Fruit fly (Drosophila melanogaster) whole organism, adult: Measurements from ENCODE around the gene CG8281.
A peak's percentile ranks its signal among the peaks of the same experiment; 100 is the strongest.

ENCODE experiments used
- CG11617 ChIP-seq: fragments of 200-800 bp; sonication (Bioruptor generic); optimal IDR thresholded peaks from 2 replicates; lab custom pipeline; 2017; ENCODE audit warnings: mild to moderate bottlenecking, missing biosample characterization, missing genetic modification reagents, missing genetic modification characterization
- CG12768 ChIP-seq: fragments of 200-800 bp; sonication (Bioruptor generic); optimal IDR thresholded peaks from 2 replicates; lab custom pipeline; 2017; ENCODE audit warnings: missing biosample characterization, missing genetic modification characterization, mild to moderate bottlenecking, moderate library complexity, missing genetic modification reagents
- CG1620 ChIP-seq: fragments of 200-800 bp; sonication (Bioruptor generic); optimal IDR thresholded peaks from 2 replicates; lab custom pipeline; 2016; ENCODE audit warnings: missing biosample characterization, missing genetic modification characterization
- CG33017 ChIP-seq: fragments of 200-800 bp; sonication (Bioruptor generic); optimal IDR thresholded peaks from 2 replicates; lab custom pipeline; 2018; ENCODE audit warnings: missing biosample characterization, mild to moderate bottlenecking, missing genetic modification characterization, moderate library complexity
- CG5204 ChIP-seq: fragments of 200-800 bp; sonication (Bioruptor generic); optimal IDR thresholded peaks from 2 replicates; lab custom pipeline; 2016; ENCODE audit warnings: missing biosample characterization, missing genetic modification characterization
- CG7045 ChIP-seq: fragments of 200-800 bp; sonication (Bioruptor generic); optimal IDR thresholded peaks from 2 replicates; lab custom pipeline; 2017; ENCODE audit warnings: missing biosample characterization, mild to moderate bottlenecking, missing genetic modification characterization
- CG7101 ChIP-seq: fragments of 200-800 bp; sonication (Bioruptor generic); optimal IDR thresholded peaks from 2 replicates; lab custom pipeline; 2018; ENCODE audit warnings: missing biosample characterization, mild to moderate bottlenecking, missing genetic modification characterization, moderate library complexity
- Crg-1 ChIP-seq: fragments of 200-800 bp; sonication (Bioruptor generic); optimal IDR thresholded peaks from 2 replicates; lab custom pipeline; 2016; ENCODE audit warnings: missing biosample characterization, missing genetic modification characterization
- Mnt ChIP-seq: fragments of 200-800 bp; sonication (Bioruptor generic); optimal IDR thresholded peaks from 2 replicates; lab custom pipeline; 2016; ENCODE audit warnings: missing biosample characterization, mild to moderate bottlenecking, missing genetic modification characterization
- bab1 ChIP-seq: fragments of 200-800 bp; sonication (Bioruptor generic); optimal IDR thresholded peaks from 3 replicates; lab custom pipeline; 2019; ENCODE audit warnings: missing biosample characterization, mild to moderate bottlenecking, missing genetic modification characterization, moderate library complexity
- cnc ChIP-seq, 2 experiments: fragments of >200 bp; optimal IDR thresholded peaks; 2 replicates each; lab custom pipeline; 2017
- kay ChIP-seq: fragments of 200-800 bp; sonication (Bioruptor generic); peaks from one replicate; lab custom pipeline; 2016; ENCODE audit warnings: missing biosample characterization, missing genetic modification characterization, borderline replicate concordance
- toe ChIP-seq: fragments of 200-800 bp; sonication (Bioruptor generic); optimal IDR thresholded peaks from 2 replicates; lab custom pipeline; 2016; ENCODE audit warnings: missing biosample characterization, missing genetic modification characterization

dm6 chr3L:7951841-7952240 is 39.6 kb downstream of the CG8281 start:
- no peak for TF ChIP-seq CG5204 (GFP tag; lab: Kevin White, UChicago)
- TF ChIP-seq kay (GFP tag; lab: Kevin White, UChicago): peak; percentile 82
- no peak for TF ChIP-seq toe
- TF ChIP-seq Mnt (GFP tag; lab: Kevin White, UChicago): no peak
- TF ChIP-seq cnc (optimal IDR thresholded peaks at IDR 0.05; lab: Kevin White, UChicago): no peak
- TF ChIP-seq CG7045 (GFP tag; lab: Kevin White, UChicago): no peak
- no peak for TF ChIP-seq CG11617 (GFP tag; lab: Kevin White, UChicago)
- TF ChIP-seq Crg-1: no peak
- TF ChIP-seq CG12768 (GFP tag; lab: Kevin White, UChicago): no peak
- no peak for TF ChIP-seq CG7101 (tag; lab: Kevin White, UChicago)
- TF ChIP-seq CG33017 (tag; lab: Kevin White, UChicago): no peak
- no peak for TF ChIP-seq CG1620 (GFP tag; lab: Kevin White, UChicago)
- no peak for TF ChIP-seq bab1 (GFP tag; lab: Kevin White, UChicago)
